Worm (Caenorhabditis elegans) whole organism, mixed stage, embryonic: ENCODE results near the gene Y97E10AR.3.

Experiments used
- lin-13 ChIP-seq: fragments of 150-350 bp; optimal IDR thresholded peaks from 2 replicates; lab custom pipeline; 2014; ENCODE audit warnings: missing biosample characterization, missing genetic modification characterization
- lsy-2 ChIP-seq: fragments of 150-350 bp; optimal IDR thresholded peaks from 2 replicates; lab custom pipeline; 2014; ENCODE audit warnings: missing biosample characterization, missing genetic modification characterization
- mep-1 ChIP-seq: fragments of 150-350 bp; optimal IDR thresholded peaks from 2 replicates; lab custom pipeline; 2017; ENCODE audit warnings: missing biosample characterization, missing genetic modification reagents, missing genetic modification characterization, inconsistent platforms
- nhr-12 ChIP-seq: fragments of 150-350 bp; optimal IDR thresholded peaks from 2 replicates; lab custom pipeline; 2014; ENCODE audit warnings: missing biosample characterization, missing genetic modification characterization
- nhr-237 ChIP-seq: fragments of 150-350 bp; optimal IDR thresholded peaks from 2 replicates; lab custom pipeline; 2014; ENCODE audit warnings: missing biosample characterization, missing genetic modification characterization
- nhr-76 ChIP-seq: sonication (generic microtip); optimal IDR thresholded peaks from 2 replicates; lab custom pipeline; 2017; ENCODE audit warnings: missing biosample characterization, missing genetic modification characterization
- pha-4 ChIP-seq: fragments of 150-350 bp; optimal IDR thresholded peaks from 2 replicates; lab custom pipeline; 2018; ENCODE audit warnings: missing biosample characterization, missing genetic modification reagents, missing genetic modification characterization
- unc-39 ChIP-seq: fragments of 150-350 bp; optimal IDR thresholded peaks from 2 replicates; lab custom pipeline; 2014; ENCODE audit warnings: missing biosample characterization, missing genetic modification characterization

- TF ChIP-seq lin-13 (no peak), lsy-2 (tag; lab: Kevin White, UChicago) (no peak), mep-1 (tag; lab: Kevin White, UChicago) (no peak), unc-39 (no peak), nhr-76 (no peak), pha-4 (tag; lab: Kevin White, UChicago) (no peak), nhr-12 (tag; lab: Kevin White, UChicago) (no peak), nhr-237 (tag; lab: Kevin White, UChicago) (no peak)
Observed at ce11 chrV:7995878-7996277, 11.4 kb downstream of the Y97E10AR.3 start, which contains the start of gene Y97E10AR.2.
